Worm (Caenorhabditis elegans) whole organism, L1 larva: Measurements from ENCODE around the gene F14H3.6.

Source experiments
- aly-2 ChIP-seq: fragments of 150-350 bp; optimal IDR thresholded peaks from 2 replicates; lab custom pipeline; 2014; ENCODE audit warnings: missing biosample characterization, missing genetic modification characterization
- ama-1 ChIP-seq: fragments of 150-350 bp; optimal IDR thresholded peaks from 2 replicates; lab custom pipeline; 2014
- ceh-63 ChIP-seq: fragments of 200-800 bp; sonication (Bioruptor generic); optimal IDR thresholded peaks from 2 replicates; lab custom pipeline; 2018; ENCODE audit warnings: mild to moderate bottlenecking, missing genetic modification characterization, missing compliant biosample characterization
- ceh-88 ChIP-seq: fragments of 200-800 bp; sonication (Bioruptor generic); IDR thresholded peaks from 2 replicates; pipeline ENCODE4 v1.3.6; 2022; ENCODE audit warnings: missing genetic modification characterization, missing compliant biosample characterization
- ceh-90 ChIP-seq: sonication (generic microtip); optimal IDR thresholded peaks from 2 replicates; lab custom pipeline; 2016; ENCODE audit warnings: missing genetic modification characterization, missing compliant biosample characterization
- efl-1 ChIP-seq, 4 experiments: fragments of 150-350 bp; optimal IDR thresholded peaks in 3 of 4; peaks in 1 of 4; 1 replicate in 1 of 4; 2 replicates in 3 of 4; lab custom pipeline; 2014; ENCODE audit warnings: missing biosample characterization in 2 of 4, missing genetic modification characterization in 2 of 4, missing genetic modification reagents in 2 of 4
- efl-3 ChIP-seq: fragments of 200-800 bp; sonication (Bioruptor generic); optimal IDR thresholded peaks from 2 replicates; lab custom pipeline; 2018; ENCODE audit warnings: mild to moderate bottlenecking, missing genetic modification characterization, missing compliant biosample characterization
- egl-13 ChIP-seq: sonication (generic microtip); optimal IDR thresholded peaks from 2 replicates; lab custom pipeline; 2016; ENCODE audit warnings: missing genotype, missing genetic modification reagents, missing genetic modification characterization, missing compliant biosample characterization
- egl-27 ChIP-seq, 2 experiments: fragments of 150-350 bp in 1 of 2; sonication (generic microtip); optimal IDR thresholded peaks; 3 replicates each; lab custom pipeline; 2017 to 2018; ENCODE audit warnings: missing biosample characterization in 2 of 2, missing genetic modification characterization in 2 of 2, missing genetic modification reagents in 2 of 2
- elt-2 ChIP-seq: sonication (generic microtip); optimal IDR thresholded peaks from 2 replicates; lab custom pipeline; 2016; ENCODE audit warnings: missing genetic modification characterization, mild to moderate bottlenecking, inconsistent platforms, missing compliant biosample characterization, missing genetic modification reagents
- ets-5 ChIP-seq: fragments of 200-800 bp; sonication (Bioruptor generic); IDR thresholded peaks from 2 replicates; pipeline ENCODE4 v1.3.6; 2022; ENCODE audit warnings: missing genetic modification characterization, missing compliant biosample characterization
- fkh-10 ChIP-seq: sonication (generic microtip); optimal IDR thresholded peaks from 2 replicates; lab custom pipeline; 2017; ENCODE audit warnings: missing biosample characterization, missing genetic modification reagents, missing genetic modification characterization
- fkh-4 ChIP-seq: sonication (generic microtip); optimal IDR thresholded peaks from 2 replicates; lab custom pipeline; 2016; ENCODE audit warnings: missing compliant biosample characterization, missing genetic modification characterization, borderline replicate concordance
- fos-1 ChIP-seq: fragments of 150-350 bp; optimal IDR thresholded peaks from 2 replicates; lab custom pipeline; 2014; ENCODE audit warnings: missing biosample characterization, missing genetic modification characterization
- lin-35 ChIP-seq, 2 experiments: fragments of 150-350 bp; optimal IDR thresholded peaks; 2 replicates each; lab custom pipeline; 2014; ENCODE audit warnings: missing biosample characterization in 2 of 2, missing genetic modification characterization in 2 of 2, missing genetic modification reagents in 2 of 2
- lin-39 ChIP-seq: fragments of 150-350 bp; optimal IDR thresholded peaks from 2 replicates; lab custom pipeline; 2014; ENCODE audit warnings: missing biosample characterization, missing genetic modification reagents, missing genetic modification characterization
- lir-3 ChIP-seq: sonication (generic microtip); optimal IDR thresholded peaks from 2 replicates; lab custom pipeline; 2016; ENCODE audit warnings: mild to moderate bottlenecking, missing genetic modification characterization, moderate library complexity, missing compliant biosample characterization; ENCODE audit not compliant: poor library complexity
- mab-9 ChIP-seq: fragments of 200-800 bp; sonication (Bioruptor generic); IDR thresholded peaks from 2 replicates; pipeline ENCODE4 v1.3.6; 2022; ENCODE audit warnings: missing genetic modification reagents, missing genetic modification characterization, missing compliant biosample characterization
- mdl-1 ChIP-seq, 2 experiments: fragments of 150-350 bp; optimal IDR thresholded peaks; 2 replicates each; lab custom pipeline; 2014 to 2017; ENCODE audit warnings: missing biosample characterization in 2 of 2, missing genetic modification characterization in 2 of 2, inconsistent platforms in 1 of 2
- mep-1 ChIP-seq: fragments of 150-350 bp; optimal IDR thresholded peaks from 2 replicates; lab custom pipeline; 2014; ENCODE audit warnings: missing biosample characterization, missing genetic modification characterization
- nhr-11 ChIP-seq: fragments of 150-350 bp; optimal IDR thresholded peaks from 2 replicates; lab custom pipeline; 2014; ENCODE audit warnings: missing biosample characterization, missing genetic modification characterization
- nhr-12 ChIP-seq: sonication (generic microtip); optimal IDR thresholded peaks from 2 replicates; lab custom pipeline; 2017; ENCODE audit warnings: missing biosample characterization, missing genetic modification characterization
- nhr-28 ChIP-seq: fragments of 150-350 bp; optimal IDR thresholded peaks from 2 replicates; lab custom pipeline; 2014; ENCODE audit warnings: missing biosample characterization, missing genetic modification characterization
- nhr-47 ChIP-seq: sonication (generic microtip); optimal IDR thresholded peaks from 2 replicates; lab custom pipeline; 2016; ENCODE audit warnings: mild to moderate bottlenecking, missing genetic modification characterization, moderate library complexity, missing compliant biosample characterization
- nhr-71 ChIP-seq: sonication (generic microtip); optimal IDR thresholded peaks from 2 replicates; lab custom pipeline; 2016; ENCODE audit warnings: mild to moderate bottlenecking, missing genetic modification characterization, moderate library complexity, missing compliant biosample characterization
- nhr-76 ChIP-seq: sonication (generic microtip); optimal IDR thresholded peaks from 2 replicates; lab custom pipeline; 2017; ENCODE audit warnings: missing biosample characterization, missing genetic modification characterization
- nhr-85 ChIP-seq: sonication (generic microtip); peaks from one replicate; lab custom pipeline; 2016; ENCODE audit warnings: missing genetic modification characterization, inconsistent platforms, missing compliant biosample characterization
- pag-3 ChIP-seq: sonication (generic microtip); optimal IDR thresholded peaks from 2 replicates; lab custom pipeline; 2017; ENCODE audit warnings: missing genetic modification characterization, mild to moderate bottlenecking, missing compliant biosample characterization, antibody characterized with exemption, borderline replicate concordance; ENCODE audit not compliant: insufficient read depth
- pax-3 ChIP-seq: fragments of 200-800 bp; sonication (Bioruptor generic); optimal IDR thresholded peaks from 2 replicates; lab custom pipeline; 2018; ENCODE audit warnings: mild to moderate bottlenecking, missing genetic modification characterization, moderate library complexity, missing compliant biosample characterization
- pqm-1 ChIP-seq: sonication (generic microtip); optimal IDR thresholded peaks from 3 replicates; lab custom pipeline; 2017; ENCODE audit warnings: missing biosample characterization, missing genetic modification characterization
- rnt-1 ChIP-seq: sonication (generic microtip); optimal IDR thresholded peaks from 2 replicates; lab custom pipeline; 2016; ENCODE audit warnings: mild to moderate bottlenecking, missing genetic modification characterization, moderate library complexity, missing compliant biosample characterization
- sup-37 ChIP-seq: fragments of 200-800 bp; sonication (Bioruptor generic); optimal IDR thresholded peaks from 2 replicates; lab custom pipeline; 2018; ENCODE audit warnings: mild to moderate bottlenecking, missing genetic modification characterization, missing compliant biosample characterization
- tlp-1 ChIP-seq: fragments of 150-350 bp; optimal IDR thresholded peaks from 2 replicates; lab custom pipeline; 2014; ENCODE audit warnings: missing biosample characterization, missing genetic modification characterization
- unc-130 ChIP-seq: fragments of 150-350 bp; optimal IDR thresholded peaks from 2 replicates; lab custom pipeline; 2017; ENCODE audit warnings: missing biosample characterization, missing genetic modification characterization, inconsistent platforms
- unc-30 ChIP-seq: sonication (generic microtip); optimal IDR thresholded peaks from 2 replicates; lab custom pipeline; 2017; ENCODE audit warnings: missing biosample characterization, missing genetic modification characterization
- unc-62 ChIP-seq: fragments of 150-350 bp; optimal IDR thresholded peaks from 2 replicates; lab custom pipeline; 2014; ENCODE audit warnings: missing biosample characterization, missing genetic modification reagents, missing genetic modification characterization
- unc-86 ChIP-seq: sonication (generic microtip); optimal IDR thresholded peaks from 2 replicates; lab custom pipeline; 2016; ENCODE audit warnings: missing genetic modification characterization, missing compliant biosample characterization

The F14H3.6 gene

ce11 chrV:16094284-16094683, 35.6 kb upstream of the F14H3.6 start, which contains the start of gene F22B8.7:
TSS of gene F22B8.7 (plus strand) at chrV:16094584.
- TF ChIP-seq lin-39 (tag; lab: Kevin White, UChicago), result no peak

- TF ChIP-seq efl-3, result no peak
- no peak for TF ChIP-seq nhr-85 (tag; lab: Kevin White, UChicago)
- TF ChIP-seq ceh-90, result no peak
- TF ChIP-seq nhr-12 (tag; lab: Kevin White, UChicago), result no peak
- no peak for TF ChIP-seq rnt-1 (tag; lab: Kevin White, UChicago)
- no peak for TF ChIP-seq efl-1 (optimal IDR thresholded peaks at IDR 0.05; lab: Kevin White, UChicago)
- peak in 1 of 2 experiments; percentile 58 for TF ChIP-seq efl-1 (GFP tag; optimal IDR thresholded peaks at IDR 0.05 in 1 of 2; lab: Kevin White, UChicago)
Observed at ce11 chrV:16090685-16091084, 32.0 kb upstream of the F14H3.6 start, which contains the start of gene F22B8.3. TSS of gene F22B8.3 (plus strand) at chrV:16090985.

ce11 chrV:16080678-16081077, 22.0 kb upstream of the F14H3.6 start:
- TF ChIP-seq efl-1 (optimal IDR thresholded peaks at IDR 0.05; lab: Kevin White, UChicago), result no peak
- no peak for TF ChIP-seq efl-1 (GFP tag; optimal IDR thresholded peaks at IDR 0.05 in 1 of 2; lab: Kevin White, UChicago)
- no peak for TF ChIP-seq sup-37 (GFP tag; lab: Kevin White, UChicago)
- no peak for TF ChIP-seq egl-13 (tag; lab: Kevin White, UChicago)
- no peak for TF ChIP-seq ama-1 (lab: Kevin White, UChicago)
- no peak for TF ChIP-seq nhr-12 (tag; lab: Kevin White, UChicago)
- no peak for TF ChIP-seq egl-27 (tag; optimal IDR thresholded peaks at IDR 0.05; lab: Kevin White, UChicago)
- no peak for TF ChIP-seq mab-9

ce11 chrV:16080039-16080438, 21.3 kb upstream of the F14H3.6 start:
- TF ChIP-seq efl-3 (no peak), lir-3 (no peak), unc-130 (no peak), elt-2 (tag; lab: Kevin White, UChicago) (peak; percentile 23), nhr-71 (tag; lab: Kevin White, UChicago) (no peak)

ce11 chrV:16075250-16075709, 16.6 kb upstream of the F14H3.6 start, which contains the start of the genes F14H3.12 and srj-29:
TSS of gene F14H3.12 (minus strand) at chrV:16075323.
TSS of gene srj-29 (plus strand) at chrV:16075659.
- TF ChIP-seq mep-1 (tag; lab: Kevin White, UChicago), result no peak
- no peak for TF ChIP-seq nhr-47 (tag; lab: Kevin White, UChicago)
- peak; percentile 48 for TF ChIP-seq elt-2 (tag; lab: Kevin White, UChicago)
- TF ChIP-seq fkh-4 (tag; lab: Kevin White, UChicago), result no peak
- no peak for TF ChIP-seq lir-3

- no peak for TF ChIP-seq mdl-1 (tag; optimal IDR thresholded peaks at IDR 0.05; lab: Kevin White, UChicago)
- no peak for TF ChIP-seq pqm-1 (tag; lab: Kevin White, UChicago)
- TF ChIP-seq fkh-10 (GFP tag; lab: Kevin White, UChicago), result no peak
- TF ChIP-seq pax-3 (tag; lab: Kevin White, UChicago), result no peak
- no peak for TF ChIP-seq lin-39 (tag; lab: Kevin White, UChicago)
- no peak for TF ChIP-seq ceh-63 (GFP tag; lab: Kevin White, UChicago)
- TF ChIP-seq aly-2 (tag; lab: Kevin White, UChicago), result no peak
- TF ChIP-seq ceh-88 (GFP tag; lab: Robert Waterston, UW), result no peak
- TF ChIP-seq unc-62 (GFP tag; lab: Kevin White, UChicago), result no peak
- TF ChIP-seq fos-1 (tag; lab: Kevin White, UChicago), result no peak
- TF ChIP-seq nhr-28 (tag; lab: Kevin White, UChicago), result no peak
- no peak for TF ChIP-seq tlp-1 (tag; lab: Kevin White, UChicago)
- no peak for TF ChIP-seq lin-35 (GFP tag; optimal IDR thresholded peaks at IDR 0.05; lab: Kevin White, UChicago)
- no peak for TF ChIP-seq nhr-11 (tag; lab: Kevin White, UChicago)
- TF ChIP-seq unc-30 (tag; lab: Kevin White, UChicago), result no peak
- TF ChIP-seq unc-86 (tag; lab: Kevin White, UChicago), result no peak
- no peak for TF ChIP-seq rnt-1 (tag; lab: Kevin White, UChicago)
- TF ChIP-seq nhr-76 (tag; lab: Kevin White, UChicago), result no peak
- no peak for TF ChIP-seq ets-5
- TF ChIP-seq pag-3 (tag; lab: Kevin White, UChicago), result no peak
Observed at ce11 chrV:16073856-16074255, 15.2 kb upstream of the F14H3.6 start, which contains the start of gene srj-10. TSS of gene srj-10 (minus strand) at chrV:16073956.
